Worm (Caenorhabditis elegans): ENCODE data around the gene malt-1.
A peak's percentile ranks its signal among the peaks of the same experiment; 100 is the strongest.

The malt-1 gene

ce11 chrII:6934729-6935128 is 16.4 kb downstream of the malt-1 start:
- peak; percentile 54 for TF ChIP-seq ceh-28 (tag; optimal IDR thresholded peaks at IDR 0.05)
- peak in 1 of 2 experiments; percentile 8 for TF ChIP-seq daf-16 (GFP tag; optimal IDR thresholded peaks at IDR 0.05)
- TF ChIP-seq daf-16 (tag; optimal IDR thresholded peaks at IDR 0.05), result no peak
- TF ChIP-seq cey-2 (tag; optimal IDR thresholded peaks at IDR 0.05; ENCODE audit: borderline replicate concordance, insufficient read depth), result no peak
- TF ChIP-seq lsy-2 (tag; optimal IDR thresholded peaks at IDR 0.05), result no peak

- TF ChIP-seq daf-12 (tag; optimal IDR thresholded peaks at IDR 0.05), result no peak
- peak; percentile 64 for TF ChIP-seq ceh-28 (tag; optimal IDR thresholded peaks at IDR 0.05)
- peak in 1 of 2 experiments; percentile 37 for TF ChIP-seq unc-62 (GFP tag; optimal IDR thresholded peaks at IDR 0.05 in 1 of 2)
- TF ChIP-seq unc-62 (tag; optimal IDR thresholded peaks at IDR 0.05), result no peak
- TF ChIP-seq daf-16 (GFP tag; optimal IDR thresholded peaks at IDR 0.05), result no peak
- peak; percentile 40 for TF ChIP-seq daf-16 (tag; optimal IDR thresholded peaks at IDR 0.05)
Measured at ce11 chrII:6932978-6933377, 18.1 kb downstream of the malt-1 start.

DNA sequence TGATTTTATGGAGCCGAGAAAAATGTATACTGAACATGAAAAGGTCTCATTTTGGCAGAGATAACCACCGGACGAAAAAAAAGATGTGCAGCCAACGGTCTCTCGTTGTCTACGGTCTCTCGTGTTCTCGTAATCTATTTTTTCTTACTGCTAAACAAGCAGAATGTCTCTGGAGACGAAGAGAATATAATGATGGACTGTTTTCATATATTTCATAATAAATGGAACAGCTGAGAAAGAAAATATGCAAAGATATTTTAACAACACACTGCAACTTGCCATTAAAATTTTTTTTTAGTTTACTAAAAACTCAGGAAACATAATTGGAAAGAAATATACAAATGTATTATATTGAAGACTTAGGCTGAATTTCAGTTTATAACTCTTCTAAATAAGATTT is 21.0 kb downstream of the malt-1 start:
- no peak for TF ChIP-seq ZK337.2 (GFP tag; IDR thresholded peaks at IDR 0.05)
- TF ChIP-seq nhr-11 (tag; optimal IDR thresholded peaks at IDR 0.05), result no peak
- TF ChIP-seq ctbp-1 (GFP tag; IDR thresholded peaks at IDR 0.05), result no peak
- no peak for TF ChIP-seq F26F4.8 (GFP tag; conservative IDR thresholded peaks at IDR 0.05)
- no peak for TF ChIP-seq lim-7 (GFP tag; IDR thresholded peaks at IDR 0.05)
- TF ChIP-seq hlh-11 (tag; optimal IDR thresholded peaks at IDR 0.05), result peak; percentile 19
- TF ChIP-seq madf-5 (GFP tag; IDR thresholded peaks at IDR 0.05), result no peak
- TF ChIP-seq lsy-2 (tag; optimal IDR thresholded peaks at IDR 0.05), result peak in 1 of 2 experiments; percentile 20
- no peak for TF ChIP-seq dmd-6 (GFP tag; IDR thresholded peaks at IDR 0.05)
- no peak for TF ChIP-seq ceh-82 (tag; optimal IDR thresholded peaks at IDR 0.05)

- TF ChIP-seq unc-39 (tag; optimal IDR thresholded peaks at IDR 0.05) (no peak), unc-62 (GFP tag; optimal IDR thresholded peaks at IDR 0.05 in 1 of 2) (peak in 1 of 2 experiments; percentile 50), unc-62 (tag; optimal IDR thresholded peaks at IDR 0.05) (no peak), vab-7 (GFP tag; IDR thresholded peaks at IDR 0.05) (no peak), jun-1 (tag; optimal IDR thresholded peaks at IDR 0.05) (no peak), ama-1 (optimal IDR thresholded peaks at IDR 0.05) (no peak), dmd-9 (GFP tag; IDR thresholded peaks at IDR 0.05) (no peak), nhr-28 (tag; optimal IDR thresholded peaks at IDR 0.05) (peak; percentile 33), nhr-11 (tag; optimal IDR thresholded peaks at IDR 0.05) (no peak), mes-2 (tag; optimal IDR thresholded peaks at IDR 0.05; ENCODE audit: poor library complexity, severe bottlenecking) (peak; percentile 44), hlh-30 (tag; optimal IDR thresholded peaks at IDR 0.05; ENCODE audit: insufficient read depth) (peak; percentile 96), daf-19 (GFP tag; conservative IDR thresholded peaks at IDR 0.05) (no peak), fkh-10 (GFP tag; optimal IDR thresholded peaks at IDR 0.05) (no peak), hlh-11 (tag; optimal IDR thresholded peaks at IDR 0.05) (peak; percentile 61), Y105C5A.15 (GFP tag; IDR thresholded peaks at IDR 0.05) (no peak), mdl-1 (tag; optimal IDR thresholded peaks at IDR 0.05) (peak in 1 of 2 experiments; percentile 34), ztf-7 (tag; optimal IDR thresholded peaks at IDR 0.05) (peak; percentile 51), zip-2 (tag; optimal IDR thresholded peaks at IDR 0.05) (no peak), saeg-2 (GFP tag; IDR thresholded peaks at IDR 0.05) (no peak), daf-16 (GFP tag; optimal IDR thresholded peaks at IDR 0.05) (no peak), daf-16 (tag; optimal IDR thresholded peaks at IDR 0.05) (peak; percentile 41), nhr-48 (tag; optimal IDR thresholded peaks at IDR 0.05) (no peak), F49E8.2 (tag; optimal IDR thresholded peaks at IDR 0.05; ENCODE audit: borderline replicate concordance) (no peak), ces-1 (GFP tag; optimal IDR thresholded peaks at IDR 0.05) (no peak), dmd-6 (GFP tag; IDR thresholded peaks at IDR 0.05) (0 out of 2 replicates have a peak, but pooled peaks have one; percentile 28), aha-1 (tag) (no peak), lir-3 (tag; optimal IDR thresholded peaks at IDR 0.05) (no peak), pha-4 (GFP tag; IDR thresholded peaks at IDR 0.05) (no peak), pha-4 (tag; optimal IDR thresholded peaks at IDR 0.05) (peak; percentile 38), mep-1 (tag; optimal IDR thresholded peaks at IDR 0.05) (peak; percentile 57), Y48G9A.11 (GFP tag; IDR thresholded peaks at IDR 0.05) (no peak), lin-1 (GFP tag; IDR thresholded peaks at IDR 0.05) (0 out of 2 replicates have a peak, but pooled peaks have one; percentile 13), rbr-2 (tag; optimal IDR thresholded peaks at IDR 0.05) (peak; percentile 16), lsy-2 (tag; optimal IDR thresholded peaks at IDR 0.05) (peak in 1 of 2 experiments; percentile 70), ceh-44 (GFP tag; IDR thresholded peaks at IDR 0.05) (no peak), ztf-11 (tag; optimal IDR thresholded peaks at IDR 0.05) (no peak)
Measured at ce11 chrII:6928416-6928815, 22.7 kb downstream of the malt-1 start, which contains the start of gene flcn-1. TSS of gene flcn-1 (plus strand) at chrII:6928763.

All from whole organism, L4 larva.